Fruit fly (Drosophila melanogaster) whole organism, embryonic: ENCODE data around the gene Ppox.

Source experiments
- Ada2b ChIP-seq: fragments of 200-800 bp; sonication (Bioruptor generic); IDR thresholded peaks from 2 replicates; pipeline ENCODE4 v1.3.6; 2022; ENCODE audit warnings: missing biosample characterization, missing genetic modification characterization
- Atf-2 ChIP-seq: fragments of 200-800 bp; sonication (Bioruptor generic); optimal IDR thresholded peaks from 2 replicates; lab custom pipeline; 2016; ENCODE audit warnings: missing biosample characterization, missing genetic modification characterization
- CG10366 ChIP-seq: fragments of 200-800 bp; sonication (Bioruptor generic); IDR thresholded peaks from 2 replicates; pipeline ENCODE4 v1.3.6; 2022; ENCODE audit warnings: missing biosample characterization, missing genetic modification characterization
- CG11723 ChIP-seq: fragments of 200-800 bp; sonication (Bioruptor generic); optimal IDR thresholded peaks from 2 replicates; lab custom pipeline; 2017; ENCODE audit warnings: missing biosample characterization, mild to moderate bottlenecking, missing genetic modification characterization
- CG12391 ChIP-seq: fragments of 200-800 bp; sonication (Bioruptor generic); optimal IDR thresholded peaks from 3 replicates; lab custom pipeline; 2018; ENCODE audit warnings: missing biosample characterization, mild to moderate bottlenecking, missing genetic modification characterization, moderate library complexity
- CG13424 ChIP-seq: fragments of 200-800 bp; sonication (Bioruptor generic); optimal IDR thresholded peaks from 2 replicates; lab custom pipeline; 2019; ENCODE audit warnings: missing biosample characterization, mild to moderate bottlenecking, missing genetic modification characterization, moderate library complexity
- CG14860 ChIP-seq: fragments of 200-800 bp; sonication (Bioruptor generic); IDR thresholded peaks from 3 replicates; pipeline ENCODE4 v1.3.6; 2022; ENCODE audit warnings: missing biosample characterization, missing genetic modification characterization; ENCODE audit not compliant: partially characterized antibody
- CG15514 ChIP-seq: fragments of 200-800 bp; sonication (Bioruptor generic); optimal IDR thresholded peaks from 3 replicates; lab custom pipeline; 2017; ENCODE audit warnings: missing biosample characterization, missing genetic modification characterization, mild to moderate bottlenecking, moderate library complexity, missing genetic modification reagents
- CG1647 ChIP-seq: fragments of 200-800 bp; sonication (Bioruptor generic); optimal IDR thresholded peaks from 3 replicates; lab custom pipeline; 2016; ENCODE audit warnings: missing biosample characterization, missing genetic modification characterization
- CG30403 ChIP-seq: fragments of 200-800 bp; sonication (Bioruptor generic); optimal IDR thresholded peaks from 3 replicates; lab custom pipeline; 2016; ENCODE audit warnings: missing biosample characterization, missing genetic modification characterization
- CG43689 ChIP-seq: fragments of 200-800 bp; sonication (Bioruptor generic); IDR thresholded peaks from 2 replicates; pipeline ENCODE4 v1.3.6; 2022; ENCODE audit warnings: missing biosample characterization, missing genetic modification characterization
- CG6765 ChIP-seq: fragments of 200-800 bp; sonication (Bioruptor generic); optimal IDR thresholded peaks from 3 replicates; lab custom pipeline; 2017; ENCODE audit warnings: missing biosample characterization, mild to moderate bottlenecking, missing genetic modification characterization
- CG7271 ChIP-seq: fragments of 200-800 bp; sonication (Bioruptor generic); optimal IDR thresholded peaks from 2 replicates; lab custom pipeline; 2018; ENCODE audit warnings: missing biosample characterization, mild to moderate bottlenecking, missing genetic modification characterization, moderate library complexity
- CG8281 ChIP-seq: fragments of 200-800 bp; sonication (Bioruptor generic); optimal IDR thresholded peaks from 2 replicates; lab custom pipeline; 2018; ENCODE audit warnings: missing biosample characterization, mild to moderate bottlenecking, missing genetic modification characterization, moderate library complexity
- CG8388 ChIP-seq: fragments of 200-800 bp; sonication (Bioruptor generic); optimal IDR thresholded peaks from 2 replicates; lab custom pipeline; 2019; ENCODE audit warnings: missing biosample characterization, mild to moderate bottlenecking, missing genetic modification characterization, moderate library complexity
- CG8924 ChIP-seq: fragments of 200-800 bp; optimal IDR thresholded peaks from 3 replicates; lab custom pipeline; 2019; ENCODE audit warnings: missing biosample characterization, mild to moderate bottlenecking, missing genetic modification characterization, moderate library complexity
- CG9215 ChIP-seq: fragments of 200-800 bp; sonication (Bioruptor generic); IDR thresholded peaks from 2 replicates; pipeline ENCODE4 v1.3.6; 2022; ENCODE audit warnings: missing biosample characterization, missing genetic modification characterization
- D19B ChIP-seq: fragments of 200-800 bp; sonication (Bioruptor generic); optimal IDR thresholded peaks from 2 replicates; lab custom pipeline; 2017; ENCODE audit warnings: missing biosample characterization, mild to moderate bottlenecking, missing genetic modification characterization
- Dp ChIP-seq: fragments of 200-800 bp; sonication (Bioruptor generic); optimal IDR thresholded peaks from 2 replicates; lab custom pipeline; 2018; ENCODE audit warnings: missing biosample characterization, mild to moderate bottlenecking, missing genetic modification characterization, moderate library complexity
- Dref ChIP-seq: fragments of 200-800 bp; sonication (Bioruptor generic); IDR thresholded peaks from 2 replicates; pipeline ENCODE4 v1.3.6; 2022; ENCODE audit warnings: missing biosample characterization, missing genetic modification characterization
- HHEX ChIP-seq: fragments of 200-800 bp; sonication (Bioruptor generic); optimal IDR thresholded peaks from 3 replicates; lab custom pipeline; 2017; ENCODE audit warnings: missing biosample characterization, mild to moderate bottlenecking, missing genetic modification characterization, missing genetic modification reagents
- Lim3 ChIP-seq: fragments of 200-800 bp; sonication (Bioruptor generic); IDR thresholded peaks from 2 replicates; pipeline ENCODE4 v1.3.6; 2022; ENCODE audit warnings: missing biosample characterization, missing genetic modification characterization
- NK7.1 ChIP-seq: fragments of 200-800 bp; sonication (Bioruptor generic); optimal IDR thresholded peaks from 3 replicates; lab custom pipeline; 2016; ENCODE audit warnings: missing biosample characterization, missing genetic modification characterization
- Neu2 ChIP-seq: fragments of 200-800 bp; sonication (Bioruptor generic); optimal IDR thresholded peaks from 3 replicates; lab custom pipeline; 2016; ENCODE audit warnings: missing biosample characterization, missing genetic modification characterization, borderline replicate concordance
- Nf-YB ChIP-seq: fragments of 200-800 bp; sonication (Bioruptor generic); optimal IDR thresholded peaks from 3 replicates; lab custom pipeline; 2019; ENCODE audit warnings: missing biosample characterization, mild to moderate bottlenecking, missing genetic modification characterization, moderate library complexity
- Optix ChIP-seq: fragments of 200-800 bp; sonication (Bioruptor generic); IDR thresholded peaks from 3 replicates; pipeline ENCODE4 v1.3.6; 2022; ENCODE audit warnings: missing biosample characterization, missing genetic modification characterization
- Ravus ChIP-seq: fragments of 200-800 bp; sonication (Bioruptor generic); IDR thresholded peaks from 2 replicates; pipeline ENCODE4 v1.3.6; 2022; ENCODE audit warnings: missing biosample characterization, missing genetic modification characterization
- Rfx ChIP-seq: fragments of 200-800 bp; sonication (Bioruptor generic); IDR thresholded peaks from 2 replicates; pipeline ENCODE4 v1.3.6; 2022; ENCODE audit warnings: missing biosample characterization, missing genetic modification characterization
- Scr ChIP-seq: fragments of 200-800 bp; sonication (Bioruptor generic); IDR thresholded peaks from 2 replicates; pipeline ENCODE4 v1.3.6; 2022; ENCODE audit warnings: missing biosample characterization, missing genetic modification characterization; ENCODE audit not compliant: partially characterized antibody
- Sry-β ChIP-seq: fragments of 200-800 bp; sonication (Bioruptor generic); optimal IDR thresholded peaks from 2 replicates; lab custom pipeline; 2018; ENCODE audit warnings: missing biosample characterization, mild to moderate bottlenecking, missing genetic modification characterization, moderate library complexity
- bsh ChIP-seq, 2 experiments: fragments of 200-800 bp; sonication (Bioruptor generic); optimal IDR thresholded peaks; 2 replicates each; lab custom pipeline; 2017 to 2018; ENCODE audit warnings: mild to moderate bottlenecking in 2 of 2, missing biosample characterization in 2 of 2, missing genetic modification characterization in 2 of 2, moderate library complexity in 1 of 2
- chif ChIP-seq, 2 experiments: fragments of 200-800 bp; sonication (Bioruptor generic); optimal IDR thresholded peaks; 3 replicates each; lab custom pipeline; 2016; ENCODE audit warnings: missing biosample characterization in 2 of 2, missing genetic modification characterization in 2 of 2
- da ChIP-seq: fragments of 200-800 bp; sonication (Bioruptor generic); optimal IDR thresholded peaks from 2 replicates; lab custom pipeline; 2016; ENCODE audit warnings: missing biosample characterization, missing genetic modification characterization
- dati ChIP-seq: fragments of 200-800 bp; sonication (Bioruptor generic); IDR thresholded peaks from 2 replicates; pipeline ENCODE4 v1.3.6; 2022; ENCODE audit warnings: missing biosample characterization, missing genetic modification characterization
- en ChIP-seq: fragments of 200-800 bp; sonication (Bioruptor generic); optimal IDR thresholded peaks from 2 replicates; lab custom pipeline; 2016; ENCODE audit warnings: missing biosample characterization, missing genetic modification characterization
- fru ChIP-seq: fragments of >200 bp; optimal IDR thresholded peaks from 2 replicates; lab custom pipeline; 2017
- grau ChIP-seq: fragments of 200-800 bp; optimal IDR thresholded peaks from 3 replicates; lab custom pipeline; 2019; ENCODE audit warnings: missing biosample characterization, mild to moderate bottlenecking, missing genetic modification characterization, moderate library complexity
- inv ChIP-seq: fragments of 200-800 bp; sonication (Bioruptor generic); IDR thresholded peaks from 2 replicates; pipeline ENCODE4 v1.3.6; 2022; ENCODE audit warnings: missing biosample characterization, missing genetic modification characterization; ENCODE audit not compliant: partially characterized antibody
- lab ChIP-seq: fragments of 200-800 bp; sonication (Bioruptor generic); optimal IDR thresholded peaks from 3 replicates; lab custom pipeline; 2017; ENCODE audit warnings: missing biosample characterization, missing genetic modification characterization, mild to moderate bottlenecking, moderate library complexity, missing genetic modification reagents
- lmd ChIP-seq: fragments of 200-800 bp; sonication (Bioruptor generic); IDR thresholded peaks from 2 replicates; pipeline ENCODE4 v1.3.6; 2022; ENCODE audit warnings: missing biosample characterization, missing genetic modification characterization
- luna ChIP-seq: fragments of 200-800 bp; sonication (Bioruptor generic); optimal IDR thresholded peaks from 2 replicates; lab custom pipeline; 2016; ENCODE audit warnings: missing biosample characterization, missing genetic modification characterization
- maf-S ChIP-seq: fragments of 200-800 bp; sonication (Bioruptor generic); optimal IDR thresholded peaks from 2 replicates; lab custom pipeline; 2016; ENCODE audit warnings: missing biosample characterization, missing genetic modification characterization
- phol ChIP-seq: fragments of 200-800 bp; sonication (Bioruptor generic); optimal IDR thresholded peaks from 3 replicates; lab custom pipeline; 2018; ENCODE audit warnings: missing biosample characterization, mild to moderate bottlenecking, missing genetic modification characterization, moderate library complexity
- salm ChIP-seq: fragments of 200-800 bp; sonication (Bioruptor generic); optimal IDR thresholded peaks from 2 replicates; lab custom pipeline; 2018; ENCODE audit warnings: missing biosample characterization, mild to moderate bottlenecking, missing genetic modification characterization
- sd ChIP-seq: fragments of 200-800 bp; sonication (Bioruptor generic); optimal IDR thresholded peaks from 3 replicates; lab custom pipeline; 2018; ENCODE audit warnings: missing biosample characterization, mild to moderate bottlenecking, missing genetic modification characterization, moderate library complexity
- slbo ChIP-seq: fragments of 200-800 bp; sonication (Bioruptor generic); IDR thresholded peaks from 2 replicates; pipeline ENCODE4 v1.3.6; 2022; ENCODE audit warnings: missing biosample characterization, missing genetic modification characterization
- so ChIP-seq: fragments of 200-800 bp; sonication (Bioruptor generic); IDR thresholded peaks from 3 replicates; pipeline ENCODE4 v1.3.6; 2022; ENCODE audit warnings: missing biosample characterization, missing genetic modification characterization
- sr ChIP-seq: fragments of 200-800 bp; sonication (Bioruptor generic); IDR thresholded peaks from 3 replicates; pipeline ENCODE4 v1.3.6; 2022; ENCODE audit warnings: missing biosample characterization, missing genetic modification characterization
- tna ChIP-seq: fragments of 200-800 bp; sonication (Bioruptor generic); IDR thresholded peaks from 2 replicates; pipeline ENCODE4 v1.3.6; 2022; ENCODE audit warnings: missing biosample characterization, missing genetic modification characterization; ENCODE audit not compliant: partially characterized antibody

The Ppox gene

dm6 chr3R:24626667-24627066 is 35.0 kb downstream of the Ppox start (continued):
- TF ChIP-seq CG9215 (no peak), da (GFP tag; lab: Kevin White, UChicago) (no peak), tna (no peak)

- TF ChIP-seq Dref (GFP tag; lab: Robert Waterston, UW) (no peak), lmd (peak; percentile 28; the same call in 1 of the 2 replicates), Ravus (no peak), Rfx (GFP tag; lab: Robert Waterston, UW) (peak; percentile 17; the same call in 1 of the 2 replicates), lab (peak; percentile 61), CG12391 (peak; percentile 45), en (no peak), CG10366 (peak; percentile 22; the same call in 1 of the 2 replicates), inv (GFP tag; lab: Robert Waterston, UW) (no peak), CG13424 (peak; percentile 54), Atf-2 (GFP tag; lab: Kevin White, UChicago) (peak; percentile 36), Sry-β (GFP tag; lab: Kevin White, UChicago) (no peak), grau (tag; lab: Kevin White, UChicago) (peak; percentile 43), dati (GFP tag; lab: Robert Waterston, UW) (0 out of 2 replicates have a peak, but pooled peaks have one; percentile 7), Neu2 (GFP tag; lab: Kevin White, UChicago) (no peak), chif (GFP tag; optimal IDR thresholded peaks at IDR 0.05; lab: Kevin White, UChicago) (peak in 1 of 2 experiments; percentile 12), so (GFP tag; lab: Robert Waterston, UW) (0 out of 3 replicates have a peak, but pooled peaks have one; percentile 17), CG11723 (peak; percentile 27), CG7271 (tag; lab: Kevin White, UChicago) (no peak), CG15514 (GFP tag; lab: Kevin White, UChicago) (no peak), fru (no peak), CG30403 (GFP tag; lab: Kevin White, UChicago) (peak; percentile 34), Lim3 (no peak), HHEX (GFP tag; lab: Kevin White, UChicago) (peak; percentile 50), CG14860 (GFP tag; lab: Robert Waterston, UW) (no peak), CG8281 (peak; percentile 5), salm (no peak), CG8924 (tag; lab: Kevin White, UChicago) (peak; percentile 24), slbo (peak; percentile 53), maf-S (GFP tag; lab: Kevin White, UChicago) (peak; percentile 53), CG8388 (GFP tag; lab: Kevin White, UChicago) (peak; percentile 40), Ada2b (GFP tag; lab: Robert Waterston, UW) (peak; percentile 38; the same call in 1 of the 2 replicates), luna (GFP tag; lab: Kevin White, UChicago) (no peak), bsh (GFP tag; optimal IDR thresholded peaks at IDR 0.05; lab: Kevin White, UChicago) (peak in 1 of 2 experiments; percentile 28), sd (peak; percentile 87), sr (no peak), CG1647 (GFP tag; lab: Kevin White, UChicago) (peak; percentile 3), Nf-YB (GFP tag; lab: Kevin White, UChicago) (no peak), NK7.1 (GFP tag; lab: Kevin White, UChicago) (peak; percentile 0), Scr (no peak), Dp (GFP tag; lab: Kevin White, UChicago) (no peak), Optix (GFP tag; lab: Robert Waterston, UW) (no peak), phol (peak; percentile 29), D19B (GFP tag; lab: Kevin White, UChicago) (peak; percentile 10), CG6765 (GFP tag; lab: Kevin White, UChicago) (peak; percentile 32), CG43689 (GFP tag; lab: Robert Waterston, UW) (peak; percentile 30; the same call in 1 of the 2 replicates)
Observed at dm6 chr3R:24626003-24626486, 35.6 kb downstream of the Ppox start.
